Fruit fly (Drosophila melanogaster): ENCODE measurements around the gene Trmt112.

Trmt112 gene

DNA sequence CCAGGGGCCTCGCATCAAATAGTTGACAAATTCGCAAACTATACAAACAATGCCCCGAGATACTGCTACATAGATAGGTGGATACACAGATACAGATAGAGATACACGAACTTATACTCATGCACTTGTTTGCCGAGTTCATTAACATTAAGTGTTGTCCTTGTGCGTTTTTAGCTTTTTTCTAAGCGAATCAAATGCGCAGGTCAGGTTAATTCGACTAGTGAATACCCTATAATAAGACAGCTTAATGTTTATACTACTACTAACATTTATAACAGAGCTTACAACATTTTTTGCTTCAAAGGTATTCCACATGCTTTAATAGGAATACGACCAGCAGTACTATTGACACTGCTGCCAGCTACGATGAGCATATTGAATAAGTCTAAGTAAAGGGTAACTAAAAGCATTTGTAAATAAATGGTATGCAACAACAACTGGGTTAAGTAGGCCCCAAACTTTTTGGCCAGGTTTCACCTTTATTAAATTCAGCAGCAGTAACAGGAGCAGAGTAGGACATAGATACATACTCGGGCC is 24.9 kb upstream of the Trmt112 start (continued):
- TF ChIP-seq nerfin-2 (GFP tag; IDR thresholded peaks at IDR 0.05; ENCODE audit: partially characterized antibody) (no peak), org-1 (GFP tag; optimal IDR thresholded peaks at IDR 0.05) (peak; percentile 16), CG13775 (GFP tag; optimal IDR thresholded peaks at IDR 0.05) (no peak), Ets65A (GFP tag) (no peak), CG12659 (GFP tag; optimal IDR thresholded peaks at IDR 0.05) (no peak), seq (GFP tag; IDR thresholded peaks at IDR 0.05) (no peak), Neu2 (GFP tag; optimal IDR thresholded peaks at IDR 0.05; ENCODE audit: borderline replicate concordance) (no peak), Asciz (GFP tag; optimal IDR thresholded peaks at IDR 0.05) (no peak), lmd (GFP tag; IDR thresholded peaks at IDR 0.05) (no peak), CG10267 (tag; optimal IDR thresholded peaks at IDR 0.05) (no peak), Rfx (GFP tag; IDR thresholded peaks at IDR 0.05) (no peak), CG11247 (GFP tag; IDR thresholded peaks at IDR 0.05) (no peak), CG9876 (GFP tag; optimal IDR thresholded peaks at IDR 0.05) (no peak), gfzf (GFP tag; optimal IDR thresholded peaks at IDR 0.05) (no peak), D19B (GFP tag; optimal IDR thresholded peaks at IDR 0.05) (peak; percentile 48), CG17612 (GFP tag; IDR thresholded peaks at IDR 0.05) (no peak), HLHmδ (GFP tag; optimal IDR thresholded peaks at IDR 0.05) (no peak), slbo (GFP tag; IDR thresholded peaks at IDR 0.05) (no peak), disco-r (GFP tag; optimal IDR thresholded peaks at IDR 0.05) (no peak), ap (GFP tag; IDR thresholded peaks at IDR 0.05) (no peak), CG30403 (GFP tag; optimal IDR thresholded peaks at IDR 0.05) (peak; percentile 22), tio (GFP tag; optimal IDR thresholded peaks at IDR 0.05) (no peak), dm (GFP tag; optimal IDR thresholded peaks at IDR 0.05) (no peak), caup (GFP tag; optimal IDR thresholded peaks at IDR 0.05; ENCODE audit: severe bottlenecking) (peak; percentile 10), CG3281 (GFP tag; optimal IDR thresholded peaks at IDR 0.05) (peak; percentile 17), CG17912 (GFP tag; optimal IDR thresholded peaks at IDR 0.05) (no peak), CG11085 (GFP tag; IDR thresholded peaks at IDR 0.05) (no peak), vvl (GFP tag; IDR thresholded peaks at IDR 0.05) (no peak), Lhr (GFP tag; optimal IDR thresholded peaks at IDR 0.05) (no peak), Hmr (GFP tag; optimal IDR thresholded peaks at IDR 0.05) (peak; percentile 13), Side (GFP tag; optimal IDR thresholded peaks at IDR 0.05) (no peak), knrl (GFP tag; IDR thresholded peaks at IDR 0.05; ENCODE audit: partially characterized antibody) (no peak), sob (GFP tag; IDR thresholded peaks at IDR 0.05) (no peak), CG10959 (GFP tag; IDR thresholded peaks at IDR 0.05) (no peak), stc (GFP tag; IDR thresholded peaks at IDR 0.05) (no peak), chif (GFP tag; optimal IDR thresholded peaks at IDR 0.05) (no peak), CoRest (tag; optimal IDR thresholded peaks at IDR 0.05) (peak; percentile 11), CG2889 (GFP tag; IDR thresholded peaks at IDR 0.05) (no peak), CG2120 (GFP tag; optimal IDR thresholded peaks at IDR 0.05) (peak; percentile 20), Six4 (GFP tag; optimal IDR thresholded peaks at IDR 0.05) (no peak), CG7357 (GFP tag; IDR thresholded peaks at IDR 0.05) (no peak), CG7839 (tag; optimal IDR thresholded peaks at IDR 0.05) (peak; percentile 33), GATAe (GFP tag; conservative IDR thresholded peaks at IDR 0.05) (no peak), Elba2 (GFP tag; optimal IDR thresholded peaks at IDR 0.05) (no peak), sqz (GFP tag; optimal IDR thresholded peaks at IDR 0.05) (no peak), ash1 (GFP tag; optimal IDR thresholded peaks at IDR 0.05) (no peak), CG11695 (GFP tag; IDR thresholded peaks at IDR 0.05) (no peak), Gug (GFP tag; IDR thresholded peaks at IDR 0.05) (0 out of 4 replicates have a peak, but pooled peaks have one; percentile 1), CG7745 (tag; optimal IDR thresholded peaks at IDR 0.05) (no peak), mam (GFP tag; optimal IDR thresholded peaks at IDR 0.05) (no peak), CG31224 (GFP tag; IDR thresholded peaks at IDR 0.05) (no peak), Optix (GFP tag; IDR thresholded peaks at IDR 0.05) (no peak)
